Fruit fly (Drosophila melanogaster): ENCODE results near the gene CG4572.

Gene CG4572

DNA sequence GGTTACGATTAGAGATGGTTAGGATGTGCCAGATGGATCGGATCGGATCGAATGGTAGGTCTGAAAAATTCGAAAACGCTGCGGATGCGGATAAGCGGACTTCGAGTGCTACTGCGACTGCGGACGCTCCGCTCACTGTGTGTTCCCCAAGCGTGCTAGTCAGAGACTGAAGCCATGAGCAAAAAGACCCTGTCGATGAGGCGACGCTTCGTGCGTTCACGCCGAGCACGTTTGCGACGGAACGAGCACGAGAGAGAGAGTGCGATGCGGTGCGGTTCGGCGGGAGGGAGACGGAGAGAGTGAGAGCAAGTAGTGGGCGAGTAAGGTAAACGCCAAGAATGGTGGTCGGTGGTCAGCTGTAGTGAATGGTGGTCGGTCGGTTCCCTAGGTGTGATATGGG, 27.5 kb downstream of the CG4572 start, which contains the start of gene bnl (continued):
- TF ChIP-seq E2f2 (GFP tag; IDR thresholded peaks at IDR 0.05) (peak; percentile 54), Xbp1 (GFP tag; optimal IDR thresholded peaks at IDR 0.05) (peak; percentile 16), CG11504 (tag; optimal IDR thresholded peaks at IDR 0.05) (peak; percentile 18), nerfin-1 (tag; optimal IDR thresholded peaks at IDR 0.05) (peak; percentile 34), CTCF (GFP tag; optimal IDR thresholded peaks at IDR 0.05) (no peak), insv (GFP tag; optimal IDR thresholded peaks at IDR 0.05) (peak in 1 of 2 experiments; percentile 39), so (GFP tag; IDR thresholded peaks at IDR 0.05) (peak; percentile 65; the same call in 1 of the 3 replicates), shn (GFP tag; optimal IDR thresholded peaks at IDR 0.05) (peak; percentile 40), CG15696 (tag; optimal IDR thresholded peaks at IDR 0.05) (no peak), Hmx (GFP tag; optimal IDR thresholded peaks at IDR 0.05) (no peak), CG8478 (optimal IDR thresholded peaks at IDR 0.05) (peak; percentile 93), CG2678 (tag; optimal IDR thresholded peaks at IDR 0.05) (peak; percentile 46), oc (tag; optimal IDR thresholded peaks at IDR 0.05) (peak; percentile 60), sqz (GFP tag; optimal IDR thresholded peaks at IDR 0.05) (peak; percentile 9), chn (GFP tag; optimal IDR thresholded peaks at IDR 0.05) (peak; percentile 35), CG10267 (tag; optimal IDR thresholded peaks at IDR 0.05) (no peak), CG18619 (GFP tag; optimal IDR thresholded peaks at IDR 0.05) (no peak), Nf-YA (GFP tag; IDR thresholded peaks at IDR 0.05) (0 out of 2 replicates have a peak, but pooled peaks have one; percentile 31), CG6683 (GFP tag; optimal IDR thresholded peaks at IDR 0.05) (no peak), CG3847 (GFP tag; IDR thresholded peaks at IDR 0.05) (peak; percentile 28; the same call in 1 of the 2 replicates), fd96Cb (tag; optimal IDR thresholded peaks at IDR 0.05) (no peak), rib (GFP tag; IDR thresholded peaks at IDR 0.05) (peak; percentile 69), aop (GFP tag; IDR thresholded peaks at IDR 0.05) (no peak), MTF-1 (GFP tag; optimal IDR thresholded peaks at IDR 0.05; ENCODE audit: borderline replicate concordance) (peak; percentile 41), CG13624 (GFP tag; optimal IDR thresholded peaks at IDR 0.05) (peak; percentile 24), CG5180 (GFP tag; optimal IDR thresholded peaks at IDR 0.05) (peak; percentile 62), lab (GFP tag; optimal IDR thresholded peaks at IDR 0.05) (peak; percentile 75), eve (GFP tag; optimal IDR thresholded peaks at IDR 0.05) (no peak), ssp (GFP tag; IDR thresholded peaks at IDR 0.05) (no peak), Lhr (GFP tag; optimal IDR thresholded peaks at IDR 0.05) (no peak), CG43689 (GFP tag; IDR thresholded peaks at IDR 0.05) (no peak), dimm (GFP tag; IDR thresholded peaks at IDR 0.05) (no peak), zfh1 (GFP tag; IDR thresholded peaks at IDR 0.05) (0 out of 3 replicates have a peak, but pooled peaks have one; percentile 32), sens (GFP tag) (peak; percentile 90), Camta (GFP tag; optimal IDR thresholded peaks at IDR 0.05) (no peak), phol (tag; optimal IDR thresholded peaks at IDR 0.05) (peak; percentile 31), Mad (GFP tag; optimal IDR thresholded peaks at IDR 0.05) (peak; percentile 65), hth (optimal IDR thresholded peaks at IDR 0.05) (no peak), CG14014 (GFP tag; IDR thresholded peaks at IDR 0.05) (0 out of 2 replicates have a peak, but pooled peaks have one; percentile 20), unc-4 (GFP tag; IDR thresholded peaks at IDR 0.05; ENCODE audit: partially characterized antibody) (no peak), br (optimal IDR thresholded peaks at IDR 0.05) (no peak), CG1647 (GFP tag; optimal IDR thresholded peaks at IDR 0.05) (peak; percentile 50), CG3995 (GFP tag; optimal IDR thresholded peaks at IDR 0.05) (no peak), twi (tag; optimal IDR thresholded peaks at IDR 0.05) (peak; percentile 36), CkIIα-i1 (GFP tag; IDR thresholded peaks at IDR 0.05) (no peak), CG4820 (GFP tag; optimal IDR thresholded peaks at IDR 0.05) (no peak), CG10274 (GFP tag; optimal IDR thresholded peaks at IDR 0.05) (no peak), lbe (GFP tag; optimal IDR thresholded peaks at IDR 0.05) (no peak), CG7839 (tag; optimal IDR thresholded peaks at IDR 0.05) (no peak), C15 (GFP tag; IDR thresholded peaks at IDR 0.05) (no peak), dm (GFP tag; optimal IDR thresholded peaks at IDR 0.05) (peak; percentile 43), wek (GFP tag; optimal IDR thresholded peaks at IDR 0.05) (peak; percentile 64), CG10321 (GFP tag; IDR thresholded peaks at IDR 0.05) (no peak)
